Worm (Caenorhabditis elegans) whole organism, L1 larva: ENCODE results near the gene F31F4.11.

ENCODE experiments used
- aha-1 ChIP-seq: fragments of 150-350 bp; optimal IDR thresholded peaks from 2 replicates; lab custom pipeline; 2014; ENCODE audit warnings: missing biosample characterization, missing genetic modification characterization
- blmp-1 ChIP-seq: fragments of 150-350 bp; optimal IDR thresholded peaks from 2 replicates; lab custom pipeline; 2014; ENCODE audit warnings: missing biosample characterization, missing genetic modification characterization
- efl-1 ChIP-seq, 4 experiments: fragments of 150-350 bp; optimal IDR thresholded peaks in 3 of 4; peaks in 1 of 4; 1 replicate in 1 of 4; 2 replicates in 3 of 4; lab custom pipeline; 2014; ENCODE audit warnings: missing biosample characterization in 2 of 4, missing genetic modification characterization in 2 of 4, missing genetic modification reagents in 2 of 4
- lin-13 ChIP-seq: fragments of 150-350 bp; optimal IDR thresholded peaks from 2 replicates; lab custom pipeline; 2014; ENCODE audit warnings: missing biosample characterization, missing genetic modification reagents, missing genetic modification characterization
- mdl-1 ChIP-seq, 2 experiments: fragments of 150-350 bp; optimal IDR thresholded peaks; 2 replicates each; lab custom pipeline; 2014 to 2017; ENCODE audit warnings: missing biosample characterization in 2 of 2, missing genetic modification characterization in 2 of 2, inconsistent platforms in 1 of 2
- nhr-20 ChIP-seq: sonication (generic microtip); optimal IDR thresholded peaks from 2 replicates; lab custom pipeline; 2016; ENCODE audit warnings: mild to moderate bottlenecking, missing genetic modification characterization, missing compliant biosample characterization
- nhr-237 ChIP-seq: fragments of 150-350 bp; optimal IDR thresholded peaks from 2 replicates; lab custom pipeline; 2014; ENCODE audit warnings: missing biosample characterization, missing genetic modification characterization
- nhr-85 ChIP-seq: sonication (generic microtip); peaks from one replicate; lab custom pipeline; 2016; ENCODE audit warnings: missing genetic modification characterization, inconsistent platforms, missing compliant biosample characterization
- unc-62 ChIP-seq: fragments of 150-350 bp; optimal IDR thresholded peaks from 2 replicates; lab custom pipeline; 2014; ENCODE audit warnings: missing biosample characterization, missing genetic modification reagents, missing genetic modification characterization
- unc-86 ChIP-seq: sonication (generic microtip); optimal IDR thresholded peaks from 2 replicates; lab custom pipeline; 2016; ENCODE audit warnings: missing genetic modification characterization, missing compliant biosample characterization
- zag-1 ChIP-seq: fragments of 150-350 bp; optimal IDR thresholded peaks from 2 replicates; lab custom pipeline; 2014; ENCODE audit warnings: missing biosample characterization, missing genetic modification characterization
- ztf-11 ChIP-seq, 2 experiments: sonication (generic microtip); optimal IDR thresholded peaks; 2 replicates each; lab custom pipeline; 2016 to 2017; ENCODE audit warnings: missing genetic modification characterization in 2 of 2, missing biosample characterization in 1 of 2, missing compliant biosample characterization in 1 of 2

DNA sequence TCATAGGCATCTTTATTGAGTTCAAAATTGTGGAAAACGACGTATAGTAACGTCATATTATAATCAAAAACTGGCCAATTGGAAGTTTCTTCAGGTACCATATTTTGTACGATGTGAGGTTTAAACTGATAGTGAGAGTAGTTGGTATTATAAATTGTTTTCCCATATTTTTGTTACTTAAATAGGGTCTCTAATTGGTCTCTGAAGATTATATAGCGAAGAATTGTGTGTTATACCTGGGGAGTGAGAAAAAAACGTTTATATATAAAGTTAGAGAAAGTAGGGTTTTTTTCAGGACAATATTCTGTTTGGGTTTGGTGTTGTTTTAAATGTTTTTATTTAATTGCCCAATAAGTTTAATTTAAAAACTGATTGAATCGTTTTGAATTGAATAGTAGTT, 39.3 kb downstream of the F31F4.11 start, which contains the start of gene srt-17:
- TF ChIP-seq nhr-85 = no peak
- TF ChIP-seq unc-86 = no peak
- TF ChIP-seq nhr-20 (tag; lab: Kevin White, UChicago) = no peak
- no peak for TF ChIP-seq nhr-237 (tag; lab: Kevin White, UChicago)
- TF ChIP-seq unc-62 (GFP tag; lab: Kevin White, UChicago) = no peak
- TF ChIP-seq mdl-1 (tag; optimal IDR thresholded peaks at IDR 0.05; lab: Kevin White, UChicago) = no peak
- no peak for TF ChIP-seq zag-1 (tag; lab: Kevin White, UChicago)
- no peak for TF ChIP-seq aha-1
- no peak for TF ChIP-seq ztf-11 (tag; optimal IDR thresholded peaks at IDR 0.05; lab: Kevin White, UChicago)
- no peak for TF ChIP-seq efl-1 (optimal IDR thresholded peaks at IDR 0.05; lab: Kevin White, UChicago)
- TF ChIP-seq efl-1 (GFP tag; optimal IDR thresholded peaks at IDR 0.05 in 1 of 2; lab: Kevin White, UChicago) = no peak
- no peak for TF ChIP-seq lin-13
- no peak for TF ChIP-seq blmp-1
